Worm (Caenorhabditis elegans) whole organism, L2 larva: Measurements from ENCODE around the gene K12H6.6.

Experiments
- ceh-82 ChIP-seq: fragments of 150-350 bp; optimal IDR thresholded peaks from 2 replicates; lab custom pipeline; 2014; ENCODE audit warnings: missing biosample characterization, missing genetic modification characterization
- dmd-4 ChIP-seq: sonication (generic microtip); optimal IDR thresholded peaks from 2 replicates; lab custom pipeline; 2017; ENCODE audit warnings: missing biosample characterization, missing genetic modification characterization
- elt-1 ChIP-seq: fragments of 150-350 bp; optimal IDR thresholded peaks from 2 replicates; lab custom pipeline; 2014; ENCODE audit warnings: missing biosample characterization, missing genetic modification characterization
- nhr-12 ChIP-seq: fragments of 150-350 bp; optimal IDR thresholded peaks from 2 replicates; lab custom pipeline; 2014; ENCODE audit warnings: missing biosample characterization, missing genetic modification characterization
- nhr-21 ChIP-seq: fragments of 150-350 bp; optimal IDR thresholded peaks from 2 replicates; lab custom pipeline; 2014; ENCODE audit warnings: missing biosample characterization, missing genetic modification characterization
- unc-55 ChIP-seq: fragments of 150-350 bp; sonication (generic microtip); optimal IDR thresholded peaks from 3 replicates; lab custom pipeline; 2014; ENCODE audit warnings: missing biosample characterization, missing genetic modification reagents, missing genetic modification characterization

DNA sequence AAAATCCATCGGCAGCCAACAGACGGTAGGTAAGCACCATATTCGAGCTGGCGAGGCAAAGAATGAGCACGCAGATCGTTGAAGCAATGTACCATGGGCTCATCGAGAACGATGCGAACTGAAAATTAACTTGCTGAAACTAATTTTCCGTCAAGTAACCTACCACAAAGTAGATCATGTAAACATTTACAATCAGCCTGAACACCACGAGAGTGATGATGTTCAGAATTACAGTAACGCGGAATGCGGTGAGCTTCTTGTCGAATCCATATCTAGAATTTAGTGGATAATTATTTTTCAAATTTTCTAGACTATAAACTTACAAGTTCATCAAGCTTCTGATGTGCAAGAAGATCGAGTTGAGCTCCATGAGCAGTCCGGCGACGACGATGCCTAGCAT is 1.6 kb downstream of the K12H6.6 start:
- no peak for TF ChIP-seq elt-1
- no peak for TF ChIP-seq unc-55 (GFP tag; lab: Kevin White, UChicago)
- TF ChIP-seq nhr-21 = no peak
- no peak for TF ChIP-seq nhr-12 (tag; lab: Kevin White, UChicago)
- no peak for TF ChIP-seq ceh-82 (tag; lab: Kevin White, UChicago)
- no peak for TF ChIP-seq dmd-4 (tag; lab: Kevin White, UChicago)
